Worm (Caenorhabditis elegans) whole organism, L1 larva: Measurements from ENCODE around the gene wrt-3.
A peak's percentile ranks its signal among the peaks of the same experiment; 100 is the strongest.

Source experiments
- C04F5.9 ChIP-seq: sonication (generic microtip); optimal IDR thresholded peaks from 2 replicates; lab custom pipeline; 2016; ENCODE audit warnings: missing genetic modification characterization, missing compliant biosample characterization
- C16A3.4 ChIP-seq: fragments of 150-350 bp; optimal IDR thresholded peaks from 2 replicates; lab custom pipeline; 2014; ENCODE audit warnings: missing biosample characterization, missing genetic modification characterization
- Y116A8C.19 ChIP-seq: sonication (generic microtip); optimal IDR thresholded peaks from 2 replicates; lab custom pipeline; 2016; ENCODE audit warnings: missing compliant biosample characterization, missing genetic modification characterization, borderline replicate concordance
- aha-1 ChIP-seq: fragments of 150-350 bp; optimal IDR thresholded peaks from 2 replicates; lab custom pipeline; 2014; ENCODE audit warnings: missing biosample characterization, missing genetic modification characterization
- aly-2 ChIP-seq: fragments of 150-350 bp; optimal IDR thresholded peaks from 2 replicates; lab custom pipeline; 2014; ENCODE audit warnings: missing biosample characterization, missing genetic modification characterization
- ama-1 ChIP-seq: fragments of 150-350 bp; optimal IDR thresholded peaks from 2 replicates; lab custom pipeline; 2014
- ceh-63 ChIP-seq: fragments of 200-800 bp; sonication (Bioruptor generic); optimal IDR thresholded peaks from 2 replicates; lab custom pipeline; 2018; ENCODE audit warnings: mild to moderate bottlenecking, missing genetic modification characterization, missing compliant biosample characterization
- ceh-8 ChIP-seq: fragments of 200-800 bp; sonication (Bioruptor generic); optimal IDR thresholded peaks from 2 replicates; lab custom pipeline; 2018; ENCODE audit warnings: mild to moderate bottlenecking, missing genetic modification characterization, moderate library complexity, missing compliant biosample characterization
- ceh-82 ChIP-seq, 3 experiments: fragments of 150-350 bp in 1 of 3; sonication (generic microtip) in 2 of 3; optimal IDR thresholded peaks; 2 replicates each; lab custom pipeline; 2014 to 2017; ENCODE audit warnings: missing biosample characterization in 3 of 3, missing genetic modification characterization in 3 of 3
- ceh-88 ChIP-seq: fragments of 200-800 bp; sonication (Bioruptor generic); IDR thresholded peaks from 2 replicates; pipeline ENCODE4 v1.3.6; 2022; ENCODE audit warnings: missing genetic modification characterization, missing compliant biosample characterization
- ces-1 ChIP-seq: fragments of 150-350 bp; optimal IDR thresholded peaks from 2 replicates; lab custom pipeline; 2014; ENCODE audit warnings: missing biosample characterization, missing genetic modification reagents, missing genetic modification characterization
- dpl-1 ChIP-seq, 3 experiments: fragments of 150-350 bp in 2 of 3; sonication (generic microtip) in 1 of 3; optimal IDR thresholded peaks; 2 replicates each; lab custom pipeline; 2014 to 2017; ENCODE audit warnings: missing biosample characterization in 3 of 3, missing genetic modification characterization in 3 of 3, missing genetic modification reagents in 3 of 3
- dsc-1 ChIP-seq: sonication (generic microtip); optimal IDR thresholded peaks from 2 replicates; lab custom pipeline; 2016; ENCODE audit warnings: mild to moderate bottlenecking, missing genetic modification characterization, missing compliant biosample characterization
- efl-1 ChIP-seq, 4 experiments: fragments of 150-350 bp; optimal IDR thresholded peaks in 3 of 4; peaks in 1 of 4; 1 replicate in 1 of 4; 2 replicates in 3 of 4; lab custom pipeline; 2014; ENCODE audit warnings: missing biosample characterization in 2 of 4, missing genetic modification characterization in 2 of 4, missing genetic modification reagents in 2 of 4
- efl-3 ChIP-seq: fragments of 200-800 bp; sonication (Bioruptor generic); optimal IDR thresholded peaks from 2 replicates; lab custom pipeline; 2018; ENCODE audit warnings: mild to moderate bottlenecking, missing genetic modification characterization, missing compliant biosample characterization
- egl-13 ChIP-seq: sonication (generic microtip); optimal IDR thresholded peaks from 2 replicates; lab custom pipeline; 2016; ENCODE audit warnings: missing genotype, missing genetic modification reagents, missing genetic modification characterization, missing compliant biosample characterization
- egl-27 ChIP-seq, 2 experiments: fragments of 150-350 bp in 1 of 2; sonication (generic microtip); optimal IDR thresholded peaks; 3 replicates each; lab custom pipeline; 2017 to 2018; ENCODE audit warnings: missing biosample characterization in 2 of 2, missing genetic modification characterization in 2 of 2, missing genetic modification reagents in 2 of 2
- elt-2 ChIP-seq: sonication (generic microtip); optimal IDR thresholded peaks from 2 replicates; lab custom pipeline; 2016; ENCODE audit warnings: missing genetic modification characterization, mild to moderate bottlenecking, inconsistent platforms, missing compliant biosample characterization, missing genetic modification reagents
- elt-3 ChIP-seq, 6 experiments: fragments of 150-350 bp in 1 of 6; sonication (generic microtip); optimal IDR thresholded peaks; 2 replicates each; lab custom pipeline; 2017 to 2018; ENCODE audit warnings: missing biosample characterization in 6 of 6, missing genetic modification characterization in 6 of 6, inconsistent platforms in 1 of 6
- fkh-4 ChIP-seq: sonication (generic microtip); optimal IDR thresholded peaks from 2 replicates; lab custom pipeline; 2016; ENCODE audit warnings: missing compliant biosample characterization, missing genetic modification characterization, borderline replicate concordance
- fos-1 ChIP-seq: fragments of 150-350 bp; optimal IDR thresholded peaks from 2 replicates; lab custom pipeline; 2014; ENCODE audit warnings: missing biosample characterization, missing genetic modification characterization
- grh-1 ChIP-seq: fragments of 200-800 bp; sonication (Bioruptor generic); IDR thresholded peaks from 2 replicates; pipeline ENCODE4 v1.3.6; 2022; ENCODE audit warnings: missing genetic modification reagents, missing genetic modification characterization, missing compliant biosample characterization
- hlh-17 ChIP-seq: fragments of 200-800 bp; sonication (Bioruptor generic); optimal IDR thresholded peaks from 2 replicates; lab custom pipeline; 2018; ENCODE audit warnings: missing genetic modification characterization, mild to moderate bottlenecking, missing compliant biosample characterization, moderate library complexity, borderline replicate concordance
- hlh-4 ChIP-seq: sonication (generic microtip); optimal IDR thresholded peaks from 2 replicates; lab custom pipeline; 2016; ENCODE audit warnings: mild to moderate bottlenecking, missing genetic modification characterization, missing compliant biosample characterization
- irx-1 ChIP-seq: sonication (generic microtip); optimal IDR thresholded peaks from 2 replicates; lab custom pipeline; 2016; ENCODE audit warnings: missing genetic modification characterization, missing compliant biosample characterization
- isw-1 ChIP-seq: fragments of 200-800 bp; sonication (Bioruptor generic); IDR thresholded peaks from 2 replicates; pipeline ENCODE4 v1.3.6; 2022; ENCODE audit warnings: missing genetic modification characterization, missing compliant biosample characterization
- lin-15B ChIP-seq: fragments of 150-350 bp; sonication (generic microtip); optimal IDR thresholded peaks from 3 replicates; lab custom pipeline; 2014; ENCODE audit warnings: missing biosample characterization, missing genetic modification characterization
- lin-35 ChIP-seq, 2 experiments: fragments of 150-350 bp; optimal IDR thresholded peaks; 2 replicates each; lab custom pipeline; 2014; ENCODE audit warnings: missing biosample characterization in 2 of 2, missing genetic modification characterization in 2 of 2, missing genetic modification reagents in 2 of 2
- lin-39 ChIP-seq: fragments of 150-350 bp; optimal IDR thresholded peaks from 2 replicates; lab custom pipeline; 2014; ENCODE audit warnings: missing biosample characterization, missing genetic modification reagents, missing genetic modification characterization
- mab-9 ChIP-seq: fragments of 200-800 bp; sonication (Bioruptor generic); IDR thresholded peaks from 2 replicates; pipeline ENCODE4 v1.3.6; 2022; ENCODE audit warnings: missing genetic modification reagents, missing genetic modification characterization, missing compliant biosample characterization
- mdl-1 ChIP-seq, 2 experiments: fragments of 150-350 bp; optimal IDR thresholded peaks; 2 replicates each; lab custom pipeline; 2014 to 2017; ENCODE audit warnings: missing biosample characterization in 2 of 2, missing genetic modification characterization in 2 of 2, inconsistent platforms in 1 of 2
- nhr-12 ChIP-seq: sonication (generic microtip); optimal IDR thresholded peaks from 2 replicates; lab custom pipeline; 2017; ENCODE audit warnings: missing biosample characterization, missing genetic modification characterization
- nhr-19 ChIP-seq: fragments of 200-800 bp; sonication (Bioruptor generic); conservative IDR thresholded peaks from 2 replicates; pipeline ENCODE4 v1.3.6; 2022; ENCODE audit warnings: missing genetic modification characterization, missing compliant biosample characterization
- nhr-20 ChIP-seq: sonication (generic microtip); optimal IDR thresholded peaks from 2 replicates; lab custom pipeline; 2016; ENCODE audit warnings: mild to moderate bottlenecking, missing genetic modification characterization, missing compliant biosample characterization
- nhr-28 ChIP-seq: fragments of 150-350 bp; optimal IDR thresholded peaks from 2 replicates; lab custom pipeline; 2014; ENCODE audit warnings: missing biosample characterization, missing genetic modification characterization
- nhr-47 ChIP-seq: sonication (generic microtip); optimal IDR thresholded peaks from 2 replicates; lab custom pipeline; 2016; ENCODE audit warnings: mild to moderate bottlenecking, missing genetic modification characterization, moderate library complexity, missing compliant biosample characterization
- nhr-71 ChIP-seq: sonication (generic microtip); optimal IDR thresholded peaks from 2 replicates; lab custom pipeline; 2016; ENCODE audit warnings: mild to moderate bottlenecking, missing genetic modification characterization, moderate library complexity, missing compliant biosample characterization
- nhr-77 ChIP-seq: fragments of 150-350 bp; optimal IDR thresholded peaks from 2 replicates; lab custom pipeline; 2014; ENCODE audit warnings: missing biosample characterization, missing genetic modification characterization
- nhr-85 ChIP-seq: sonication (generic microtip); peaks from one replicate; lab custom pipeline; 2016; ENCODE audit warnings: missing genetic modification characterization, inconsistent platforms, missing compliant biosample characterization
- pax-3 ChIP-seq: fragments of 200-800 bp; sonication (Bioruptor generic); optimal IDR thresholded peaks from 2 replicates; lab custom pipeline; 2018; ENCODE audit warnings: mild to moderate bottlenecking, missing genetic modification characterization, moderate library complexity, missing compliant biosample characterization
- pqm-1 ChIP-seq: sonication (generic microtip); optimal IDR thresholded peaks from 3 replicates; lab custom pipeline; 2017; ENCODE audit warnings: missing biosample characterization, missing genetic modification characterization
- skn-1 ChIP-seq: fragments of 150-350 bp; optimal IDR thresholded peaks from 2 replicates; lab custom pipeline; 2014; ENCODE audit warnings: missing biosample characterization, missing genetic modification characterization
- snpc-4 ChIP-seq: fragments of 150-350 bp; optimal IDR thresholded peaks from 2 replicates; lab custom pipeline; 2014; ENCODE audit warnings: missing biosample characterization, missing genetic modification characterization
- snu-23 ChIP-seq: sonication (generic microtip); optimal IDR thresholded peaks from 2 replicates; lab custom pipeline; 2016; ENCODE audit warnings: missing genetic modification characterization, missing compliant biosample characterization
- sox-4 ChIP-seq: sonication (generic microtip); optimal IDR thresholded peaks from 2 replicates; lab custom pipeline; 2016; ENCODE audit warnings: missing genetic modification characterization, missing compliant biosample characterization
- sptf-1 ChIP-seq: fragments of 150-350 bp; optimal IDR thresholded peaks from 2 replicates; lab custom pipeline; 2014; ENCODE audit warnings: missing biosample characterization, missing genetic modification characterization
- tbx-2 ChIP-seq: sonication (generic microtip); optimal IDR thresholded peaks from 2 replicates; lab custom pipeline; 2016; ENCODE audit warnings: missing genetic modification characterization, missing compliant biosample characterization
- tlp-1 ChIP-seq: fragments of 150-350 bp; optimal IDR thresholded peaks from 2 replicates; lab custom pipeline; 2014; ENCODE audit warnings: missing biosample characterization, missing genetic modification characterization
- unc-98 ChIP-seq: fragments of 200-800 bp; sonication (Bioruptor generic); IDR thresholded peaks from 2 replicates; pipeline ENCODE4 v1.3.6; 2022; ENCODE audit warnings: missing genetic modification characterization, missing compliant biosample characterization
- vab-15 ChIP-seq: sonication (generic microtip); optimal IDR thresholded peaks from 2 replicates; lab custom pipeline; 2017; ENCODE audit warnings: missing genotype, mild to moderate bottlenecking, missing genetic modification characterization, missing compliant biosample characterization

wrt-3 gene

ce11 chrIV:9440880-9441336, 36.3 kb downstream of the wrt-3 start, which contains the start of gene idh-1 (continued):
- TF ChIP-seq C04F5.9 (tag; lab: Kevin White, UChicago) (no peak), hlh-4 (tag; lab: Kevin White, UChicago) (no peak), lin-15B (no peak), snpc-4 (tag; lab: Kevin White, UChicago) (peak; percentile 77), grh-1 (GFP tag; lab: Robert Waterston, UW) (peak; percentile 23; the same call in 1 of the 2 replicates), ceh-88 (GFP tag; lab: Robert Waterston, UW) (no peak), nhr-28 (tag; lab: Kevin White, UChicago) (no peak)

- TF ChIP-seq sox-4 (no peak), ceh-88 (GFP tag; lab: Robert Waterston, UW) (no peak), tbx-2 (tag; lab: Kevin White, UChicago) (no peak), nhr-28 (tag; lab: Kevin White, UChicago) (no peak), snpc-4 (tag; lab: Kevin White, UChicago) (no peak), ces-1 (GFP tag; lab: Kevin White, UChicago) (no peak), lin-15B (no peak), nhr-20 (peak; percentile 56), egl-27 (tag; optimal IDR thresholded peaks at IDR 0.05; lab: Kevin White, UChicago) (no peak), nhr-12 (tag; lab: Kevin White, UChicago) (no peak), lin-39 (tag; lab: Kevin White, UChicago) (no peak), egl-13 (tag; lab: Kevin White, UChicago) (no peak), aha-1 (no peak), snu-23 (GFP tag; lab: Kevin White, UChicago) (peak; percentile 72), isw-1 (no peak), Y116A8C.19 (tag; lab: Kevin White, UChicago) (no peak), ama-1 (peak; percentile 80), nhr-85 (tag; lab: Kevin White, UChicago) (peak; percentile 75), elt-3 (tag; optimal IDR thresholded peaks at IDR 0.05; lab: Kevin White, UChicago) (peak in 1 of 6 experiments; percentile 22), ceh-8 (GFP tag; lab: Kevin White, UChicago) (no peak), C16A3.4 (tag; lab: Kevin White, UChicago) (no peak), efl-1 (optimal IDR thresholded peaks at IDR 0.05; lab: Kevin White, UChicago) (no peak), efl-1 (GFP tag; optimal IDR thresholded peaks at IDR 0.05 in 1 of 2; lab: Kevin White, UChicago) (peak in 1 of 2 experiments; percentile 91), vab-15 (tag; lab: Kevin White, UChicago) (no peak), hlh-17 (no peak), unc-98 (GFP tag; lab: Robert Waterston, UW) (no peak), mab-9 (GFP tag; lab: Robert Waterston, UW) (no peak), dsc-1 (no peak), irx-1 (tag; lab: Kevin White, UChicago) (no peak), sptf-1 (tag; lab: Kevin White, UChicago) (no peak), grh-1 (GFP tag; lab: Robert Waterston, UW) (no peak), fos-1 (tag; lab: Kevin White, UChicago) (no peak), aly-2 (tag; lab: Kevin White, UChicago) (peak; percentile 95), nhr-47 (tag; lab: Kevin White, UChicago) (peak; percentile 8), elt-2 (tag; lab: Kevin White, UChicago) (peak; percentile 29), efl-3 (no peak), lin-35 (GFP tag; optimal IDR thresholded peaks at IDR 0.05; lab: Kevin White, UChicago) (no peak), C04F5.9 (tag; lab: Kevin White, UChicago) (no peak), ceh-82 (tag; optimal IDR thresholded peaks at IDR 0.05; lab: Kevin White, UChicago) (no peak), ceh-63 (GFP tag; lab: Kevin White, UChicago) (no peak), nhr-19 (GFP tag; lab: Robert Waterston, UW) (peak; percentile 56), mdl-1 (tag; optimal IDR thresholded peaks at IDR 0.05; lab: Kevin White, UChicago) (no peak), dpl-1 (GFP tag; optimal IDR thresholded peaks at IDR 0.05; lab: Kevin White, UChicago) (no peak), tlp-1 (no peak), skn-1 (no peak), nhr-71 (tag; lab: Kevin White, UChicago) (peak; percentile 74), nhr-77 (tag; lab: Kevin White, UChicago) (no peak), pax-3 (no peak), fkh-4 (tag; lab: Kevin White, UChicago) (no peak), pqm-1 (no peak)
Measured at ce11 chrIV:9438753-9439152, 38.5 kb downstream of the wrt-3 start.
